Worm (Caenorhabditis elegans): ENCODE measurements around the gene clc-22.

ce11 chrII:3999537-3999936, 3.7 kb upstream of the clc-22 start:
- TF ChIP-seq ztf-4 (tag; optimal IDR thresholded peaks at IDR 0.05) = no peak
- TF ChIP-seq nhr-237 (tag; optimal IDR thresholded peaks at IDR 0.05) = no peak
- TF ChIP-seq unc-62 (GFP tag; optimal IDR thresholded peaks at IDR 0.05) = no peak
- no peak for TF ChIP-seq nhr-25 (tag; optimal IDR thresholded peaks at IDR 0.05)
- no peak for TF ChIP-seq ceh-82 (tag; optimal IDR thresholded peaks at IDR 0.05)
- TF ChIP-seq pha-4 (tag; optimal IDR thresholded peaks at IDR 0.05) = no peak
- TF ChIP-seq nhr-67 (tag; optimal IDR thresholded peaks at IDR 0.05) = no peak

Measured in whole organism, L3 larva.